Fruit fly (Drosophila melanogaster) whole organism, embryonic: Measurements from ENCODE around the gene Ir25a.

Experiments
- BtbVII ChIP-seq: fragments of 200-800 bp; sonication (Bioruptor generic); optimal IDR thresholded peaks from 3 replicates; lab custom pipeline; 2017; ENCODE audit warnings: missing biosample characterization, mild to moderate bottlenecking, missing genetic modification characterization
- CG10147 ChIP-seq: fragments of 200-800 bp; sonication (Bioruptor generic); optimal IDR thresholded peaks from 2 replicates; lab custom pipeline; 2019; ENCODE audit warnings: missing biosample characterization, mild to moderate bottlenecking, missing genetic modification characterization, moderate library complexity
- CG10209 ChIP-seq: fragments of 200-800 bp; sonication (Bioruptor generic); optimal IDR thresholded peaks from 3 replicates; lab custom pipeline; 2017; ENCODE audit warnings: missing biosample characterization, mild to moderate bottlenecking, missing genetic modification characterization, missing genetic modification reagents
- CG11398 ChIP-seq: fragments of 200-800 bp; sonication (Bioruptor generic); optimal IDR thresholded peaks from 2 replicates; lab custom pipeline; 2016; ENCODE audit warnings: missing biosample characterization, missing genetic modification characterization
- CG11456 ChIP-seq: fragments of 200-800 bp; sonication (Bioruptor generic); IDR thresholded peaks from 3 replicates; pipeline ENCODE4 v1.3.6; 2022; ENCODE audit warnings: missing biosample characterization, missing genetic modification characterization
- CG12155 ChIP-seq: fragments of 200-800 bp; sonication (Bioruptor generic); optimal IDR thresholded peaks from 3 replicates; lab custom pipeline; 2016; ENCODE audit warnings: missing biosample characterization, missing genetic modification characterization
- CG12236 ChIP-seq: fragments of 200-800 bp; sonication (Bioruptor generic); optimal IDR thresholded peaks from 2 replicates; lab custom pipeline; 2016; ENCODE audit warnings: missing biosample characterization, missing genetic modification characterization
- CG15073 ChIP-seq: fragments of 200-800 bp; sonication (Bioruptor generic); optimal IDR thresholded peaks from 2 replicates; lab custom pipeline; 2016; ENCODE audit warnings: missing biosample characterization, missing genetic modification characterization
- CG15479 ChIP-seq: fragments of 200-800 bp; sonication (Bioruptor generic); optimal IDR thresholded peaks from 3 replicates; lab custom pipeline; 2019; ENCODE audit warnings: missing biosample characterization, mild to moderate bottlenecking, missing genetic modification characterization, moderate library complexity
- CG17385 ChIP-seq: fragments of 200-800 bp; sonication (Bioruptor generic); optimal IDR thresholded peaks from 3 replicates; lab custom pipeline; 2018; ENCODE audit warnings: missing biosample characterization, mild to moderate bottlenecking, missing genetic modification characterization
- CG17912 ChIP-seq: fragments of 200-800 bp; sonication (Bioruptor generic); optimal IDR thresholded peaks from 2 replicates; lab custom pipeline; 2018; ENCODE audit warnings: missing biosample characterization, mild to moderate bottlenecking, missing genetic modification characterization
- CG2678 ChIP-seq: fragments of 200-800 bp; sonication (Bioruptor generic); optimal IDR thresholded peaks from 3 replicates; lab custom pipeline; 2019; ENCODE audit warnings: missing biosample characterization, mild to moderate bottlenecking, missing genetic modification characterization, moderate library complexity
- CG31388 ChIP-seq: fragments of 200-800 bp; sonication (Bioruptor generic); optimal IDR thresholded peaks from 2 replicates; lab custom pipeline; 2016; ENCODE audit warnings: missing biosample characterization, missing genetic modification characterization
- CG32767 ChIP-seq: fragments of 200-800 bp; sonication (Bioruptor generic); IDR thresholded peaks from 2 replicates; pipeline ENCODE4 v1.3.6; 2022; ENCODE audit warnings: missing biosample characterization, missing genetic modification characterization
- CG6683 ChIP-seq: fragments of 200-800 bp; sonication (Bioruptor generic); optimal IDR thresholded peaks from 2 replicates; lab custom pipeline; 2017; ENCODE audit warnings: missing biosample characterization, mild to moderate bottlenecking, missing genetic modification characterization, missing genetic modification reagents
- Camta ChIP-seq: fragments of 200-800 bp; sonication (Bioruptor generic); optimal IDR thresholded peaks from 2 replicates; lab custom pipeline; 2016; ENCODE audit warnings: missing biosample characterization, missing genetic modification characterization
- Dek ChIP-seq: fragments of 200-800 bp; sonication (Bioruptor generic); optimal IDR thresholded peaks from 3 replicates; lab custom pipeline; 2019; ENCODE audit warnings: missing biosample characterization, mild to moderate bottlenecking, missing genetic modification characterization, moderate library complexity
- Ets97D ChIP-seq: fragments of 200-800 bp; sonication (Bioruptor generic); optimal IDR thresholded peaks from 3 replicates; lab custom pipeline; 2016; ENCODE audit warnings: missing biosample characterization, missing genetic modification characterization
- HLH4C ChIP-seq: fragments of 200-800 bp; sonication (Bioruptor generic); IDR thresholded peaks from 3 replicates; pipeline ENCODE4 v1.3.6; 2022; ENCODE audit warnings: missing biosample characterization, missing genetic modification characterization; ENCODE audit not compliant: partially characterized antibody
- Hr3 ChIP-seq: fragments of 200-800 bp; sonication (Bioruptor generic); optimal IDR thresholded peaks from 3 replicates; lab custom pipeline; 2016; ENCODE audit warnings: missing biosample characterization, missing genetic modification characterization
- Hsf ChIP-seq: fragments of 200-800 bp; sonication (Bioruptor generic); optimal IDR thresholded peaks from 3 replicates; lab custom pipeline; 2016; ENCODE audit warnings: missing biosample characterization, missing genetic modification characterization
- Kr ChIP-seq: fragments of 200-800 bp; sonication (Bioruptor generic); optimal IDR thresholded peaks from 2 replicates; lab custom pipeline; 2017; ENCODE audit warnings: missing biosample characterization, mild to moderate bottlenecking, missing genetic modification characterization
- Lhr ChIP-seq: fragments of 200-800 bp; sonication (Bioruptor generic); optimal IDR thresholded peaks from 3 replicates; lab custom pipeline; 2017; ENCODE audit warnings: mild to moderate bottlenecking, missing biosample characterization, missing genetic modification reagents, missing genetic modification characterization
- MESR4 ChIP-seq: fragments of 200-800 bp; sonication (Bioruptor generic); optimal IDR thresholded peaks from 2 replicates; lab custom pipeline; 2018; ENCODE audit warnings: missing biosample characterization, mild to moderate bottlenecking, missing genetic modification characterization, moderate library complexity
- NC2β ChIP-seq: fragments of 200-800 bp; sonication (Bioruptor generic); optimal IDR thresholded peaks from 2 replicates; lab custom pipeline; 2016; ENCODE audit warnings: missing biosample characterization, missing genetic modification characterization
- Nf-YC ChIP-seq: fragments of 200-800 bp; optimal IDR thresholded peaks from 3 replicates; lab custom pipeline; 2019; ENCODE audit warnings: missing biosample characterization, mild to moderate bottlenecking, missing genetic modification characterization, moderate library complexity
- Sry-δ ChIP-seq: fragments of 200-800 bp; sonication (Bioruptor generic); optimal IDR thresholded peaks from 2 replicates; lab custom pipeline; 2016; ENCODE audit warnings: missing biosample characterization, missing genetic modification characterization
- Xrp1 ChIP-seq: fragments of 200-800 bp; sonication (Bioruptor generic); IDR thresholded peaks from 2 replicates; pipeline ENCODE4 v1.3.6; 2022; ENCODE audit warnings: missing biosample characterization, missing genetic modification characterization
- ash1 ChIP-seq: fragments of 200-800 bp; sonication (Bioruptor generic); optimal IDR thresholded peaks from 2 replicates; lab custom pipeline; 2018; ENCODE audit warnings: missing biosample characterization, mild to moderate bottlenecking, missing genetic modification characterization
- bbx ChIP-seq: fragments of 200-800 bp; sonication (Bioruptor generic); IDR thresholded peaks from 2 replicates; pipeline ENCODE4 v1.3.6; 2022; ENCODE audit warnings: missing biosample characterization, missing genetic modification characterization; ENCODE audit not compliant: partially characterized antibody
- cad ChIP-seq: fragments of >200 bp; optimal IDR thresholded peaks from 2 replicates; lab custom pipeline; 2017; ENCODE audit warnings: missing biosample characterization, missing genetic modification characterization
- caup ChIP-seq: fragments of 200-800 bp; sonication (Bioruptor generic); optimal IDR thresholded peaks from 3 replicates; lab custom pipeline; 2017; ENCODE audit warnings: missing biosample characterization, mild to moderate bottlenecking, missing genetic modification characterization, moderate library complexity; ENCODE audit not compliant: severe bottlenecking
- chinmo ChIP-seq: fragments of 200-800 bp; sonication (Bioruptor generic); IDR thresholded peaks from 4 replicates; pipeline ENCODE4 v1.3.6; 2022; ENCODE audit warnings: missing biosample characterization, missing genetic modification characterization; ENCODE audit not compliant: partially characterized antibody
- corto ChIP-seq: fragments of 200-800 bp; sonication (Bioruptor generic); optimal IDR thresholded peaks from 2 replicates; lab custom pipeline; 2016; ENCODE audit warnings: missing biosample characterization, mild to moderate bottlenecking, missing genetic modification characterization, moderate library complexity
- fd96Cb ChIP-seq: fragments of 200-800 bp; sonication (Bioruptor generic); optimal IDR thresholded peaks from 2 replicates; lab custom pipeline; 2018; ENCODE audit warnings: missing biosample characterization, mild to moderate bottlenecking, missing genetic modification characterization, moderate library complexity
- gem ChIP-seq: fragments of 200-800 bp; sonication (Bioruptor generic); optimal IDR thresholded peaks from 2 replicates; lab custom pipeline; 2019; ENCODE audit warnings: missing biosample characterization, mild to moderate bottlenecking, missing genetic modification characterization, moderate library complexity
- gfzf ChIP-seq: fragments of 200-800 bp; sonication (Bioruptor generic); optimal IDR thresholded peaks from 2 replicates; lab custom pipeline; 2016; ENCODE audit warnings: missing biosample characterization, mild to moderate bottlenecking, missing genetic modification characterization, moderate library complexity
- hth ChIP-seq: fragments of >200 bp; optimal IDR thresholded peaks from 2 replicates; lab custom pipeline; 2017; ENCODE audit warnings: inconsistent platforms
- kay ChIP-seq: fragments of 200-800 bp; sonication (Bioruptor generic); optimal IDR thresholded peaks from 2 replicates; lab custom pipeline; 2016; ENCODE audit warnings: missing biosample characterization, missing genetic modification characterization
- klu ChIP-seq: fragments of 200-800 bp; sonication (Bioruptor generic); IDR thresholded peaks from 2 replicates; pipeline ENCODE4 v1.3.6; 2022; ENCODE audit warnings: missing biosample characterization, missing genetic modification characterization
- lbe ChIP-seq: fragments of 200-800 bp; sonication (Bioruptor generic); optimal IDR thresholded peaks from 2 replicates; lab custom pipeline; 2016; ENCODE audit warnings: missing biosample characterization, mild to moderate bottlenecking, missing genetic modification characterization
- nau ChIP-seq: fragments of 200-800 bp; sonication (Bioruptor generic); optimal IDR thresholded peaks from 3 replicates; lab custom pipeline; 2017; ENCODE audit warnings: missing biosample characterization, mild to moderate bottlenecking, missing genetic modification characterization, missing genetic modification reagents
- nerfin-2 ChIP-seq: fragments of 200-800 bp; sonication (Bioruptor generic); IDR thresholded peaks from 2 replicates; pipeline ENCODE4 v1.3.6; 2022; ENCODE audit warnings: missing biosample characterization, missing genetic modification characterization; ENCODE audit not compliant: partially characterized antibody
- oc ChIP-seq: fragments of 200-800 bp; sonication (Bioruptor generic); optimal IDR thresholded peaks from 2 replicates; lab custom pipeline; 2018; ENCODE audit warnings: missing biosample characterization, mild to moderate bottlenecking, missing genetic modification characterization, moderate library complexity
- pzg ChIP-seq: fragments of 200-800 bp; sonication (Bioruptor generic); optimal IDR thresholded peaks from 3 replicates; lab custom pipeline; 2018; ENCODE audit warnings: missing biosample characterization, mild to moderate bottlenecking, missing genetic modification characterization, moderate library complexity
- salm ChIP-seq: fragments of 200-800 bp; sonication (Bioruptor generic); optimal IDR thresholded peaks from 2 replicates; lab custom pipeline; 2018; ENCODE audit warnings: missing biosample characterization, mild to moderate bottlenecking, missing genetic modification characterization
- sqz ChIP-seq: fragments of 200-800 bp; sonication (Bioruptor generic); optimal IDR thresholded peaks from 3 replicates; lab custom pipeline; 2018; ENCODE audit warnings: missing biosample characterization, mild to moderate bottlenecking, missing genetic modification characterization
- tx ChIP-seq: fragments of 200-800 bp; sonication (Bioruptor generic); optimal IDR thresholded peaks from 2 replicates; lab custom pipeline; 2016; ENCODE audit warnings: missing biosample characterization, missing genetic modification characterization
- vfl ChIP-seq: fragments of 200-800 bp; sonication (Bioruptor generic); optimal IDR thresholded peaks from 2 replicates; lab custom pipeline; 2016; ENCODE audit warnings: missing biosample characterization, missing genetic modification characterization
- wek ChIP-seq: fragments of 200-800 bp; sonication (Bioruptor generic); optimal IDR thresholded peaks from 3 replicates; lab custom pipeline; 2018; ENCODE audit warnings: missing biosample characterization, mild to moderate bottlenecking, missing genetic modification characterization, moderate library complexity

Ir25a gene

dm6 chr2L:4810044-4810609 lies 25.0 kb downstream of the Ir25a start (continued):
- TF ChIP-seq ash1 (GFP tag; lab: Kevin White, UChicago): no peak
- no peak for TF ChIP-seq CG15073 (GFP tag; lab: Kevin White, UChicago)
- no peak for TF ChIP-seq CG6683
- TF ChIP-seq MESR4 (GFP tag; lab: Kevin White, UChicago): no peak
- no peak for TF ChIP-seq fd96Cb (tag; lab: Kevin White, UChicago)
- no peak for TF ChIP-seq Sry-δ (GFP tag; lab: Kevin White, UChicago)
- TF ChIP-seq cad: no peak
- no peak for TF ChIP-seq gfzf (GFP tag; lab: Kevin White, UChicago)
- TF ChIP-seq hth: no peak
- no peak for TF ChIP-seq kay (GFP tag; lab: Kevin White, UChicago)
- peak; percentile 39 for TF ChIP-seq Ets97D (GFP tag; lab: Kevin White, UChicago)
- peak; percentile 69 for TF ChIP-seq gem
- peak; percentile 95 for TF ChIP-seq sqz (GFP tag; lab: Kevin White, UChicago)
- no peak for TF ChIP-seq BtbVII (GFP tag; lab: Kevin White, UChicago)
- TF ChIP-seq Lhr: peak; percentile 100
- peak; percentile 29 for TF ChIP-seq CG2678 (tag; lab: Kevin White, UChicago)
- TF ChIP-seq corto (GFP tag; lab: Kevin White, UChicago): no peak
- peak; percentile 60 for TF ChIP-seq Dek (tag; lab: Kevin White, UChicago)
- TF ChIP-seq tx (GFP tag; lab: Kevin White, UChicago): no peak
- no peak for TF ChIP-seq Camta (GFP tag; lab: Kevin White, UChicago)
- TF ChIP-seq NC2β (GFP tag; lab: Kevin White, UChicago): no peak
- TF ChIP-seq lbe (GFP tag; lab: Kevin White, UChicago): peak; percentile 17
- peak; percentile 53; the same call in 1 of the 2 replicates for TF ChIP-seq CG32767
- peak; percentile 91 for TF ChIP-seq chinmo (GFP tag; lab: Robert Waterston, UW)
- peak; percentile 49 for TF ChIP-seq pzg
- TF ChIP-seq klu (GFP tag; lab: Robert Waterston, UW): no peak
- no peak for TF ChIP-seq nau
- no peak for TF ChIP-seq CG11456 (GFP tag; lab: Robert Waterston, UW)
- TF ChIP-seq Nf-YC (tag; lab: Kevin White, UChicago): peak; percentile 98
- peak; percentile 55 for TF ChIP-seq CG10147
- no peak for TF ChIP-seq CG11398
- peak; percentile 52 for TF ChIP-seq bbx (GFP tag; lab: Robert Waterston, UW)
- no peak for TF ChIP-seq CG10209 (GFP tag; lab: Kevin White, UChicago)
- peak; percentile 31; the same call in 2 of the 3 replicates for TF ChIP-seq HLH4C (GFP tag; lab: Robert Waterston, UW)
- TF ChIP-seq Hr3: no peak
- TF ChIP-seq oc: peak; percentile 47
- TF ChIP-seq CG12155 (GFP tag; lab: Kevin White, UChicago): peak; percentile 35
- TF ChIP-seq Hsf (GFP tag; lab: Kevin White, UChicago): peak; percentile 42
- peak; percentile 79 for TF ChIP-seq CG17912 (GFP tag; lab: Kevin White, UChicago)
- TF ChIP-seq Xrp1 (GFP tag; lab: Robert Waterston, UW): peak; percentile 48
- no peak for TF ChIP-seq CG15479 (GFP tag; lab: Kevin White, UChicago)
- peak; percentile 65 for TF ChIP-seq caup
- no peak for TF ChIP-seq CG12236 (GFP tag; lab: Kevin White, UChicago)
- TF ChIP-seq wek: no peak
- peak; percentile 16 for TF ChIP-seq CG17385
- no peak for TF ChIP-seq nerfin-2
- no peak for TF ChIP-seq salm (tag; lab: Kevin White, UChicago)
- peak; percentile 95 for TF ChIP-seq Kr (GFP tag; lab: Kevin White, UChicago)
- TF ChIP-seq vfl (GFP tag; lab: Kevin White, UChicago): peak; percentile 56
- TF ChIP-seq CG31388 (GFP tag; lab: Kevin White, UChicago): no peak
